Worm (Caenorhabditis elegans) whole organism, L1 larva: ENCODE results near the gene F35C11.5.

ENCODE experiments used
- aha-1 ChIP-seq: fragments of 150-350 bp; optimal IDR thresholded peaks from 2 replicates; lab custom pipeline; 2014; ENCODE audit warnings: missing biosample characterization, missing genetic modification characterization
- ama-1 ChIP-seq: fragments of 150-350 bp; optimal IDR thresholded peaks from 2 replicates; lab custom pipeline; 2014
- blmp-1 ChIP-seq: fragments of 150-350 bp; optimal IDR thresholded peaks from 2 replicates; lab custom pipeline; 2014; ENCODE audit warnings: missing biosample characterization, missing genetic modification characterization
- ceh-82 ChIP-seq, 3 experiments: fragments of 150-350 bp in 1 of 3; sonication (generic microtip) in 2 of 3; optimal IDR thresholded peaks; 2 replicates each; lab custom pipeline; 2014 to 2017; ENCODE audit warnings: missing biosample characterization in 3 of 3, missing genetic modification characterization in 3 of 3
- egl-27 ChIP-seq, 2 experiments: fragments of 150-350 bp in 1 of 2; sonication (generic microtip); optimal IDR thresholded peaks; 3 replicates each; lab custom pipeline; 2017 to 2018; ENCODE audit warnings: missing biosample characterization in 2 of 2, missing genetic modification characterization in 2 of 2, missing genetic modification reagents in 2 of 2
- lsy-2 ChIP-seq, 2 experiments: fragments of 150-350 bp; optimal IDR thresholded peaks; 2 replicates each; lab custom pipeline; 2014; ENCODE audit warnings: missing biosample characterization in 2 of 2, missing genetic modification characterization in 2 of 2
- nhr-11 ChIP-seq: fragments of 150-350 bp; optimal IDR thresholded peaks from 2 replicates; lab custom pipeline; 2014; ENCODE audit warnings: missing biosample characterization, missing genetic modification characterization
- nhr-28 ChIP-seq: fragments of 150-350 bp; optimal IDR thresholded peaks from 2 replicates; lab custom pipeline; 2014; ENCODE audit warnings: missing biosample characterization, missing genetic modification characterization
- nhr-77 ChIP-seq: fragments of 150-350 bp; optimal IDR thresholded peaks from 2 replicates; lab custom pipeline; 2014; ENCODE audit warnings: missing biosample characterization, missing genetic modification characterization
- snpc-4 ChIP-seq: fragments of 150-350 bp; optimal IDR thresholded peaks from 2 replicates; lab custom pipeline; 2014; ENCODE audit warnings: missing biosample characterization, missing genetic modification characterization
- unc-62 ChIP-seq: fragments of 150-350 bp; optimal IDR thresholded peaks from 2 replicates; lab custom pipeline; 2014; ENCODE audit warnings: missing biosample characterization, missing genetic modification reagents, missing genetic modification characterization

ce11 chrII:8218266-8218665, 35.3 kb upstream of the F35C11.5 start:
- TF ChIP-seq snpc-4 (tag; lab: Kevin White, UChicago): no peak
- no peak for TF ChIP-seq lsy-2 (tag; optimal IDR thresholded peaks at IDR 0.05; lab: Kevin White, UChicago)
- TF ChIP-seq blmp-1 (tag; lab: Kevin White, UChicago): no peak
- TF ChIP-seq ama-1 (lab: Kevin White, UChicago): no peak
- no peak for TF ChIP-seq ceh-82 (tag; optimal IDR thresholded peaks at IDR 0.05; lab: Kevin White, UChicago)
- TF ChIP-seq nhr-11: no peak
- no peak for TF ChIP-seq unc-62 (GFP tag; lab: Kevin White, UChicago)
- TF ChIP-seq aha-1: no peak
- TF ChIP-seq nhr-77 (tag; lab: Kevin White, UChicago): no peak
- no peak for TF ChIP-seq nhr-28 (tag; lab: Kevin White, UChicago)
- no peak for TF ChIP-seq egl-27 (tag; optimal IDR thresholded peaks at IDR 0.05; lab: Kevin White, UChicago)
